Worm (Caenorhabditis elegans): ENCODE data around the gene srw-109.

srw-109 gene

DNA sequence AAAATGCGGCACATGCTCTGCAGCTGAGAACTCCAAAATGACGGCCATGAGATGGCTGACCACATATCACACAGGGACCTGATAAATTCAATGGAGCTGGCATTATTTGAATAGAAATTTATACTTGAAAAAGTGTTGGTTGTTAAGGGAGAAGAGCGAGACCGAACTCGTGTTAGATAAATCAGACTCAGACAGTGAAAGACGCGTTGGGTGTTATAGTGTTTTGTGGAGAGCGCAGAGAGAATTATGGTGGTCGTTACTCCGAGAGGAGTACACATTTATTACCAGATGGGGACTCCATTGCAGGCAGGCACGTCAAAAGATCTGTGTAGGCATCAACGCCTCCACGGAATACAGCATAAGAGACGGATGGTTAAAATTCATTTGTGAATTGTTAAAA lies 34.0 kb upstream of the srw-109 start, which contains the start of gene nhr-190:
Gene nhr-190, minus strand, starts transcription at position 175 of the 400 bp plus-strand sequence.
- TF ChIP-seq hmbx-1 (tag; optimal IDR thresholded peaks at IDR 0.05) (no peak), hnd-1 (tag; optimal IDR thresholded peaks at IDR 0.05) (no peak), ceh-36 (tag; optimal IDR thresholded peaks at IDR 0.05) (no peak), tra-4 (tag; optimal IDR thresholded peaks at IDR 0.05) (no peak), tbx-37 (GFP tag; conservative IDR thresholded peaks at IDR 0.05) (no peak)

ce11 chrV:638328-638727 lies 29.6 kb upstream of the srw-109 start, which contains the start of gene srj-37:
Gene srj-37, plus strand, starts transcription at chrV:638628.
- TF ChIP-seq sea-1 (GFP tag; conservative IDR thresholded peaks at IDR 0.05) (no peak), tra-4 (tag; optimal IDR thresholded peaks at IDR 0.05) (no peak), hmg-4 (GFP tag; optimal IDR thresholded peaks at IDR 0.05) (no peak), tbx-11 (GFP tag; IDR thresholded peaks at IDR 0.05) (no peak), ceh-13 (GFP tag; optimal IDR thresholded peaks at IDR 0.05) (no peak)

- TF ChIP-seq tbx-11 (GFP tag; IDR thresholded peaks at IDR 0.05) (no peak), hmg-4 (GFP tag; optimal IDR thresholded peaks at IDR 0.05) (no peak), B0310.2 (tag; optimal IDR thresholded peaks at IDR 0.05) (no peak), aly-1 (tag; optimal IDR thresholded peaks at IDR 0.05) (no peak), tra-4 (tag; optimal IDR thresholded peaks at IDR 0.05) (no peak), hnd-1 (tag; optimal IDR thresholded peaks at IDR 0.05) (no peak), ceh-13 (GFP tag; optimal IDR thresholded peaks at IDR 0.05) (no peak)
Observed at ce11 chrV:636281-636680, 27.5 kb upstream of the srw-109 start, which contains the start of gene pals-31. Gene pals-31, plus strand, starts transcription at chrV:636581.

ce11 chrV:635630-636029 lies 26.9 kb upstream of the srw-109 start:
- TF ChIP-seq ceh-13 (GFP tag; optimal IDR thresholded peaks at IDR 0.05) (no peak), ceh-36 (tag; optimal IDR thresholded peaks at IDR 0.05) (no peak), hnd-1 (tag; optimal IDR thresholded peaks at IDR 0.05) (no peak), B0310.2 (tag; optimal IDR thresholded peaks at IDR 0.05) (no peak)

ce11 chrV:634855-635254 lies 26.1 kb upstream of the srw-109 start, which contains the start of gene F48G7.10:
Gene F48G7.10, minus strand, starts transcription at chrV:634955.
- TF ChIP-seq aly-1 (tag; optimal IDR thresholded peaks at IDR 0.05) (no peak), hnd-1 (tag; optimal IDR thresholded peaks at IDR 0.05) (no peak), F13C5.2 (tag; optimal IDR thresholded peaks at IDR 0.05) (no peak), ets-7 (tag; optimal IDR thresholded peaks at IDR 0.05) (no peak)

- TF ChIP-seq pes-1 (GFP tag; IDR thresholded peaks at IDR 0.05), result no peak
- no peak for TF ChIP-seq scrt-1 (GFP tag; IDR thresholded peaks at IDR 0.05)
- no peak for TF ChIP-seq tbx-11 (GFP tag; IDR thresholded peaks at IDR 0.05)
- TF ChIP-seq hnd-1 (tag; optimal IDR thresholded peaks at IDR 0.05), result no peak
- no peak for TF ChIP-seq hmbx-1 (tag; optimal IDR thresholded peaks at IDR 0.05)
- no peak for TF ChIP-seq ceh-13 (GFP tag; optimal IDR thresholded peaks at IDR 0.05)
- no peak for TF ChIP-seq B0310.2 (tag; optimal IDR thresholded peaks at IDR 0.05)
- no peak for TF ChIP-seq tra-4 (tag; optimal IDR thresholded peaks at IDR 0.05)
- TF ChIP-seq ceh-36 (tag; optimal IDR thresholded peaks at IDR 0.05), result no peak
- no peak for TF ChIP-seq aly-1 (tag; optimal IDR thresholded peaks at IDR 0.05)
- no peak for TF ChIP-seq sea-1 (GFP tag; conservative IDR thresholded peaks at IDR 0.05)
- TF ChIP-seq ets-7 (tag; optimal IDR thresholded peaks at IDR 0.05), result no peak
- TF ChIP-seq tbx-37 (GFP tag; conservative IDR thresholded peaks at IDR 0.05), result no peak
- no peak for TF ChIP-seq ama-1 (optimal IDR thresholded peaks at IDR 0.05)
- no peak for TF ChIP-seq F13C5.2 (tag; optimal IDR thresholded peaks at IDR 0.05)
- TF ChIP-seq flt-1 (GFP tag; IDR thresholded peaks at IDR 0.05), result no peak
- no peak for TF ChIP-seq hmg-4 (GFP tag; optimal IDR thresholded peaks at IDR 0.05)
Observed at ce11 chrV:631832-632231, 23.1 kb upstream of the srw-109 start.

- TF ChIP-seq ama-1 (optimal IDR thresholded peaks at IDR 0.05) (no peak), flt-1 (GFP tag; IDR thresholded peaks at IDR 0.05) (no peak), pes-1 (GFP tag; IDR thresholded peaks at IDR 0.05) (no peak), B0310.2 (tag; optimal IDR thresholded peaks at IDR 0.05) (no peak), tbx-11 (GFP tag; IDR thresholded peaks at IDR 0.05) (no peak), hmg-4 (GFP tag; optimal IDR thresholded peaks at IDR 0.05) (no peak), sea-1 (GFP tag; conservative IDR thresholded peaks at IDR 0.05) (no peak), hmbx-1 (tag; optimal IDR thresholded peaks at IDR 0.05) (no peak), F13C5.2 (tag; optimal IDR thresholded peaks at IDR 0.05) (no peak)
Observed at ce11 chrV:628527-628926, 19.8 kb upstream of the srw-109 start, which contains the start of gene F48G7.9. Gene F48G7.9, minus strand, starts transcription at chrV:628627.

- no peak for TF ChIP-seq ceh-13 (GFP tag; optimal IDR thresholded peaks at IDR 0.05)
Observed at ce11 chrV:627585-627984, 18.8 kb upstream of the srw-109 start, which contains the start of gene F48G7.8. Gene F48G7.8, minus strand, starts transcription at chrV:627685.

DNA sequence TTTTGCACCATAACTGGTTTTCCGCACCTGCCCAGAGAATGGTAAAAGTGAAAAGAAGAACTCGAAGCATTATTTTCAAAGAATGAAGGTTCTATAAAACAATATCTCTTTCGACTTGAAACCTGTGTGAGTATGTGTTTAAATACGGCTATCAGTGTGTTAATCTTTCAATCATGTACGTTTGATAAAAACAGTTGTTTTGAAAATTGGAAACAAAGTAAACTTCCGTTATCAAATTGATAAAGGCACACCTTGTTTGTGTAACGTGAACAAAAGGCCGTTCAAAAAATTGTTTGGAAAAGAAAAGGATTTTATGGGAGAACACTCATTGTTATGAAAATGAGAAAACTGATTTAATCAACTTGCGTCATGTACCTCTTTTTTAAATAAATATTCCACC lies 17.6 kb upstream of the srw-109 start, which contains the start of gene F48G7.7:
Gene F48G7.7, minus strand, starts transcription at position 101 of the 400 bp plus-strand sequence.
- TF ChIP-seq F13C5.2 (tag; optimal IDR thresholded peaks at IDR 0.05) (no peak), aly-1 (tag; optimal IDR thresholded peaks at IDR 0.05) (no peak), flt-1 (GFP tag; IDR thresholded peaks at IDR 0.05) (no peak), ceh-13 (GFP tag; optimal IDR thresholded peaks at IDR 0.05) (no peak), hmg-4 (GFP tag; optimal IDR thresholded peaks at IDR 0.05) (no peak), scrt-1 (GFP tag; IDR thresholded peaks at IDR 0.05) (no peak), ceh-36 (tag; optimal IDR thresholded peaks at IDR 0.05) (no peak), hnd-1 (tag; optimal IDR thresholded peaks at IDR 0.05) (no peak)

Measured in whole organism, early embryonic.